Worm (Caenorhabditis elegans) whole organism, young adult: ENCODE measurements around the gene Y53C12A.11.

ENCODE experiments used
- F49E8.2 ChIP-seq: sonication (generic microtip); optimal IDR thresholded peaks from 3 replicates; lab custom pipeline; 2017; ENCODE audit warnings: missing genetic modification characterization, mild to moderate bottlenecking, missing compliant biosample characterization, antibody characterized with exemption, moderate library complexity; ENCODE audit not compliant: insufficient read depth
- pha-4 ChIP-seq: fragments of 150-350 bp; sonication (generic microtip); optimal IDR thresholded peaks from 2 replicates; lab custom pipeline; 2014; ENCODE audit warnings: missing biosample characterization, missing genetic modification reagents, missing genetic modification characterization
- ztf-3 ChIP-seq: fragments of 200-800 bp; sonication (Bioruptor generic); optimal IDR thresholded peaks from 2 replicates; lab custom pipeline; 2018; ENCODE audit warnings: mild to moderate bottlenecking, missing genetic modification characterization, missing compliant biosample characterization

DNA sequence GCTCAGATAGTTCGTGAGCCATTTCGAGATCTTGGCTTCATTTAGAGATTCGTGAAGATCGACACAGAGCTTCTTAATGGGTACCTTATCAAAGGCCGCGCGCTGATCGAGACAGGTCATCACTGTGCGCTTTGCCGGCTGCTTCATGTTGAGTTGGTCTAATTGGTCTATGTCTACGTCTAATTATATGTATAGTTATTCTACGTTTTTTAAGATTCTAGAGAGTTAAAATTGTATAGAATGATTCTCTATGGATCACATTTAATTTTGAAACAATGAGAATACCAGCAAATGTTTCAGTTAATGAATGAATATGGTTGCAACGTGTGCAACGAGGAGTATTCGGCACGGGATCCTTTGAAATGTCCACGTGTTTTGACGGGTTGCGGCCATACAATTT lies 43.8 kb downstream of the Y53C12A.11 start, which contains the start of gene arc-1:
- TF ChIP-seq pha-4 (tag; lab: Kevin White, UChicago) (no peak), F49E8.2 (tag; lab: Kevin White, UChicago) (no peak), ztf-3 (GFP tag; lab: Kevin White, UChicago) (no peak)
